Fruit fly (Drosophila melanogaster) whole organism, embryonic: ENCODE results near the gene mRpS10.

Experiments
- B-H1 ChIP-seq: fragments of 200-800 bp; sonication (Bioruptor generic); IDR thresholded peaks from 3 replicates; pipeline ENCODE4 v1.3.6; 2022; ENCODE audit warnings: missing biosample characterization, missing genetic modification characterization
- Bdp1 ChIP-seq: fragments of 200-800 bp; sonication (Bioruptor generic); optimal IDR thresholded peaks from 3 replicates; lab custom pipeline; 2016; ENCODE audit warnings: missing biosample characterization, missing genetic modification characterization
- Bteb2 ChIP-seq: fragments of 200-800 bp; sonication (Bioruptor generic); optimal IDR thresholded peaks from 2 replicates; lab custom pipeline; 2016; ENCODE audit warnings: missing biosample characterization, missing genetic modification characterization
- CG12219 ChIP-seq: fragments of 200-800 bp; sonication (Bioruptor generic); optimal IDR thresholded peaks from 3 replicates; lab custom pipeline; 2018; ENCODE audit warnings: missing biosample characterization, mild to moderate bottlenecking, missing genetic modification characterization
- CG14014 ChIP-seq: fragments of 200-800 bp; sonication (Bioruptor generic); IDR thresholded peaks from 2 replicates; pipeline ENCODE4 v1.3.6; 2022; ENCODE audit warnings: missing biosample characterization, missing genetic modification characterization
- CG17568 ChIP-seq: fragments of 200-800 bp; sonication (Bioruptor generic); optimal IDR thresholded peaks from 2 replicates; lab custom pipeline; 2018; ENCODE audit warnings: missing biosample characterization, mild to moderate bottlenecking, missing genetic modification characterization, moderate library complexity
- CG17612 ChIP-seq: fragments of 200-800 bp; sonication (Bioruptor generic); IDR thresholded peaks from 2 replicates; pipeline ENCODE4 v1.3.6; 2022; ENCODE audit warnings: missing biosample characterization, missing genetic modification characterization
- CG17912 ChIP-seq: fragments of 200-800 bp; sonication (Bioruptor generic); optimal IDR thresholded peaks from 2 replicates; lab custom pipeline; 2018; ENCODE audit warnings: missing biosample characterization, mild to moderate bottlenecking, missing genetic modification characterization
- CG30403 ChIP-seq: fragments of 200-800 bp; sonication (Bioruptor generic); optimal IDR thresholded peaks from 3 replicates; lab custom pipeline; 2016; ENCODE audit warnings: missing biosample characterization, missing genetic modification characterization
- CG3065 ChIP-seq: fragments of 200-800 bp; sonication (Bioruptor generic); optimal IDR thresholded peaks from 2 replicates; lab custom pipeline; 2016; ENCODE audit warnings: missing biosample characterization, missing genetic modification characterization
- CG32772 ChIP-seq: fragments of 200-800 bp; sonication (Bioruptor generic); IDR thresholded peaks from 2 replicates; pipeline ENCODE4 v1.3.6; 2022; ENCODE audit warnings: missing biosample characterization, missing genetic modification characterization
- CG3838 ChIP-seq: fragments of 200-800 bp; sonication (Bioruptor generic); optimal IDR thresholded peaks from 3 replicates; lab custom pipeline; 2016; ENCODE audit warnings: missing biosample characterization, missing genetic modification characterization
- CG5245 ChIP-seq: fragments of 200-800 bp; sonication (Bioruptor generic); optimal IDR thresholded peaks from 3 replicates; lab custom pipeline; 2016; ENCODE audit warnings: missing biosample characterization, missing genetic modification characterization
- CG7271 ChIP-seq: fragments of 200-800 bp; sonication (Bioruptor generic); optimal IDR thresholded peaks from 2 replicates; lab custom pipeline; 2018; ENCODE audit warnings: missing biosample characterization, mild to moderate bottlenecking, missing genetic modification characterization, moderate library complexity
- CG7556 ChIP-seq: fragments of 200-800 bp; sonication (Bioruptor generic); optimal IDR thresholded peaks from 2 replicates; lab custom pipeline; 2017; ENCODE audit warnings: missing biosample characterization, mild to moderate bottlenecking, missing genetic modification characterization
- CG7928 ChIP-seq: fragments of 200-800 bp; sonication (Bioruptor generic); optimal IDR thresholded peaks from 2 replicates; lab custom pipeline; 2017; ENCODE audit warnings: missing biosample characterization, mild to moderate bottlenecking, missing genetic modification characterization
- CG8478 ChIP-seq: fragments of >200 bp; optimal IDR thresholded peaks from 2 replicates; lab custom pipeline; 2018
- D ChIP-seq, 2 experiments: fragments of 200-800 bp in 1 of 2; fragments of >200 bp in 1 of 2; sonication (Bioruptor generic) in 1 of 2; optimal IDR thresholded peaks; 2 replicates in 1 of 2; 3 replicates in 1 of 2; lab custom pipeline; 2017; ENCODE audit warnings: mild to moderate bottlenecking in 1 of 2, missing biosample characterization in 1 of 2, missing genetic modification characterization in 1 of 2, missing genetic modification reagents in 1 of 2
- Dbx ChIP-seq: fragments of 200-800 bp; sonication (Bioruptor generic); IDR thresholded peaks from 3 replicates; pipeline ENCODE4 v1.3.6; 2022; ENCODE audit warnings: missing biosample characterization, missing genetic modification characterization
- Dip2 ChIP-seq: fragments of 200-800 bp; sonication (Bioruptor generic); IDR thresholded peaks from 2 replicates; pipeline ENCODE4 v1.3.6; 2022; ENCODE audit warnings: missing biosample characterization, missing genetic modification characterization
- Gsc ChIP-seq: fragments of 200-800 bp; sonication (Bioruptor generic); IDR thresholded peaks from 2 replicates; pipeline ENCODE4 v1.3.6; 2022; ENCODE audit warnings: missing biosample characterization, missing genetic modification characterization
- H2.0 ChIP-seq: fragments of 200-800 bp; sonication (Bioruptor generic); IDR thresholded peaks from 2 replicates; pipeline ENCODE4 v1.3.6; 2022; ENCODE audit warnings: missing biosample characterization, missing genetic modification characterization
- Hey ChIP-seq: fragments of 200-800 bp; sonication (Bioruptor generic); optimal IDR thresholded peaks from 3 replicates; lab custom pipeline; 2018; ENCODE audit warnings: missing biosample characterization, mild to moderate bottlenecking, missing genetic modification characterization
- Hmx ChIP-seq: fragments of 200-800 bp; sonication (Bioruptor generic); optimal IDR thresholded peaks from 2 replicates; lab custom pipeline; 2016; ENCODE audit warnings: missing biosample characterization, missing genetic modification characterization
- Hr78 ChIP-seq, 2 experiments: fragments of 200-800 bp in 1 of 2; fragments of >200 bp in 1 of 2; sonication (Bioruptor generic) in 1 of 2; optimal IDR thresholded peaks; 2 replicates each; lab custom pipeline; 2017 to 2019; ENCODE audit warnings: missing biosample characterization in 2 of 2, missing genetic modification characterization in 2 of 2, mild to moderate bottlenecking in 1 of 2, moderate library complexity in 1 of 2
- Oaz ChIP-seq: fragments of 200-800 bp; sonication (Bioruptor generic); IDR thresholded peaks from 2 replicates; pipeline ENCODE4 v1.3.6; 2022; ENCODE audit warnings: missing biosample characterization, missing genetic modification characterization
- Sin3A ChIP-seq: fragments of >200 bp; optimal IDR thresholded peaks from 2 replicates; lab custom pipeline; 2018
- Ssrp ChIP-seq: fragments of 200-800 bp; sonication (Bioruptor generic); optimal IDR thresholded peaks from 2 replicates; lab custom pipeline; 2018; ENCODE audit warnings: missing biosample characterization, mild to moderate bottlenecking, missing genetic modification characterization, moderate library complexity
- ab ChIP-seq: fragments of 200-800 bp; sonication (Bioruptor generic); optimal IDR thresholded peaks from 2 replicates; lab custom pipeline; 2016; ENCODE audit warnings: missing biosample characterization, missing genetic modification characterization
- crol ChIP-seq: fragments of 200-800 bp; sonication (Bioruptor generic); IDR thresholded peaks from 2 replicates; pipeline ENCODE4 v1.3.6; 2022; ENCODE audit warnings: missing biosample characterization, missing genetic modification characterization
- danr ChIP-seq: fragments of 200-800 bp; sonication (Bioruptor generic); IDR thresholded peaks from 2 replicates; pipeline ENCODE4 v1.3.6; 2022; ENCODE audit warnings: missing biosample characterization, missing genetic modification characterization
- dmrt99B ChIP-seq: fragments of 200-800 bp; sonication (Bioruptor generic); optimal IDR thresholded peaks from 2 replicates; lab custom pipeline; 2018; ENCODE audit warnings: missing biosample characterization, mild to moderate bottlenecking, missing genetic modification characterization, moderate library complexity
- eve ChIP-seq, 2 experiments: fragments of >200 bp; optimal IDR thresholded peaks; 2 replicates each; lab custom pipeline; 2017; ENCODE audit warnings: missing biosample characterization in 2 of 2, missing genetic modification characterization in 2 of 2
- ewg ChIP-seq: fragments of 200-800 bp; sonication (Bioruptor generic); optimal IDR thresholded peaks from 3 replicates; lab custom pipeline; 2017; ENCODE audit warnings: mild to moderate bottlenecking, missing biosample characterization, missing genetic modification reagents, missing genetic modification characterization
- gsb ChIP-seq: fragments of 200-800 bp; sonication (Bioruptor generic); IDR thresholded peaks from 2 replicates; pipeline ENCODE4 v1.3.6; 2022; ENCODE audit warnings: missing biosample characterization, missing genetic modification characterization
- gt ChIP-seq: fragments of 200-800 bp; sonication (Bioruptor generic); IDR thresholded peaks from 2 replicates; pipeline ENCODE4 v1.3.6; 2022; ENCODE audit warnings: missing biosample characterization, missing genetic modification characterization
- mld ChIP-seq: fragments of 200-800 bp; sonication (Bioruptor generic); IDR thresholded peaks from 3 replicates; pipeline ENCODE4 v1.3.6; 2022; ENCODE audit warnings: missing biosample characterization, missing genetic modification characterization; ENCODE audit not compliant: partially characterized antibody
- nau ChIP-seq: fragments of 200-800 bp; sonication (Bioruptor generic); optimal IDR thresholded peaks from 3 replicates; lab custom pipeline; 2017; ENCODE audit warnings: missing biosample characterization, mild to moderate bottlenecking, missing genetic modification characterization, missing genetic modification reagents
- pita ChIP-seq: fragments of 200-800 bp; sonication (Bioruptor generic); optimal IDR thresholded peaks from 2 replicates; lab custom pipeline; 2017; ENCODE audit warnings: missing biosample characterization, mild to moderate bottlenecking, missing genetic modification characterization
- slp2 ChIP-seq: fragments of 200-800 bp; sonication (Bioruptor generic); optimal IDR thresholded peaks from 2 replicates; lab custom pipeline; 2016; ENCODE audit warnings: missing biosample characterization, missing genetic modification characterization
- tap ChIP-seq: fragments of 200-800 bp; optimal IDR thresholded peaks from 3 replicates; lab custom pipeline; 2019; ENCODE audit warnings: missing biosample characterization, mild to moderate bottlenecking, missing genetic modification characterization, moderate library complexity
- trh ChIP-seq: fragments of 200-800 bp; sonication (Bioruptor generic); optimal IDR thresholded peaks from 2 replicates; lab custom pipeline; 2016; ENCODE audit warnings: missing biosample characterization, missing genetic modification characterization
- usp ChIP-seq: fragments of >200 bp; optimal IDR thresholded peaks from 2 replicates; lab custom pipeline; 2017; ENCODE audit warnings: missing biosample characterization, missing genetic modification characterization
- wek ChIP-seq: fragments of 200-800 bp; sonication (Bioruptor generic); optimal IDR thresholded peaks from 3 replicates; lab custom pipeline; 2018; ENCODE audit warnings: missing biosample characterization, mild to moderate bottlenecking, missing genetic modification characterization, moderate library complexity
- yki ChIP-seq: fragments of >200 bp; optimal IDR thresholded peaks from 3 replicates; lab custom pipeline; 2018
- zfh1 ChIP-seq: fragments of 200-800 bp; sonication (Bioruptor generic); IDR thresholded peaks from 3 replicates; pipeline ENCODE4 v1.3.6; 2022; ENCODE audit warnings: missing biosample characterization, missing genetic modification characterization

mRpS10 gene

DNA sequence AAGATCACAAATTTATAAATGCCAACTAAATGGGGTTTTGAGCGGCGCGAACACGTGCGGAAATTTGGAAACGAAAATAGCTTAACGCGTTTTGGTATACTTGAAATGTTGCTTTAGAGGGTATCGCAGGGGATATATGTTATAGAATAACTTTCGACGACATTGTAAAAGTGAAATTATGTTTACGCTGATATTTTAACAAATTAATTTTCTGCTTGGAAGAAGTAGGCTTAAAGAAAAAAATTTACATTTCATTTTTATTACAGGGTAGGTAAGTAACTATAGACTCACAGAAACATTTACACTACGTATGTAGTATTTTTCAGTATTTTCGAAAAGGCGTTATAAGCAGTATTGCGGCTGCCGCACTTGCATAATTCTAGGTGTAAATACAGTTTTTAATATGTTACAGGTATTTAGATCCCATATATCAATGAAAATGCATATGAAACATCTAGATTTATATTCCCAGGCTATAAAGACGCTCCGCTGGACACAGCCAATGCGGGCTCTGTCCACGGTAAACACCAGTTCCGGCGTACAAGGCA is at the start of gene mRpS10, which contains the start of gene Art3 (continued):
- TF ChIP-seq Bteb2 (GFP tag; lab: Kevin White, UChicago) (peak; percentile 100), Hmx (GFP tag; lab: Kevin White, UChicago) (peak; percentile 99), CG32772 (peak; percentile 100), gsb (GFP tag; lab: Robert Waterston, UW) (peak; percentile 100), CG30403 (peak; percentile 100), CG12219 (GFP tag; lab: Kevin White, UChicago) (peak; percentile 100), usp (GFP tag; lab: Kevin White, UChicago) (no peak), Dip2 (GFP tag; lab: Robert Waterston, UW) (peak; percentile 84), gt (GFP tag; lab: Robert Waterston, UW) (peak; percentile 100), CG3065 (GFP tag; lab: Kevin White, UChicago) (peak; percentile 100), CG3838 (peak; percentile 99), B-H1 (peak; percentile 100), ab (peak; percentile 98), nau (GFP tag; lab: Kevin White, UChicago) (no peak), CG17612 (GFP tag; lab: Robert Waterston, UW) (peak; percentile 100), CG17912 (GFP tag; lab: Kevin White, UChicago) (peak; percentile 100), Bdp1 (GFP tag; lab: Kevin White, UChicago) (peak; percentile 96), Ssrp (tag; lab: Kevin White, UChicago) (peak; percentile 100), CG7556 (GFP tag; lab: Kevin White, UChicago) (peak; percentile 100), CG5245 (GFP tag; lab: Kevin White, UChicago) (peak; percentile 100), slp2 (GFP tag; lab: Kevin White, UChicago) (peak; percentile 100), Hr78 (GFP tag; optimal IDR thresholded peaks at IDR 0.05; lab: Kevin White, UChicago) (peak in 1 of 2 experiments; percentile 98), CG14014 (GFP tag; lab: Robert Waterston, UW) (peak; percentile 100), mld (GFP tag; lab: Robert Waterston, UW) (no peak), zfh1 (GFP tag; lab: Robert Waterston, UW) (peak; percentile 100), CG17568 (no peak), Oaz (peak; percentile 100), crol (GFP tag; lab: Robert Waterston, UW) (peak; percentile 93), danr (GFP tag; lab: Robert Waterston, UW) (peak; percentile 100), dmrt99B (peak; percentile 100), eve (GFP tag; optimal IDR thresholded peaks at IDR 0.05; lab: Kevin White, UChicago) (peak in 1 of 2 experiments; percentile 97), Sin3A (peak; percentile 20), Hey (tag; lab: Kevin White, UChicago) (peak; percentile 99), H2.0 (GFP tag; lab: Robert Waterston, UW) (peak; percentile 100), trh (GFP tag; lab: Kevin White, UChicago) (peak; percentile 100)

DNA sequence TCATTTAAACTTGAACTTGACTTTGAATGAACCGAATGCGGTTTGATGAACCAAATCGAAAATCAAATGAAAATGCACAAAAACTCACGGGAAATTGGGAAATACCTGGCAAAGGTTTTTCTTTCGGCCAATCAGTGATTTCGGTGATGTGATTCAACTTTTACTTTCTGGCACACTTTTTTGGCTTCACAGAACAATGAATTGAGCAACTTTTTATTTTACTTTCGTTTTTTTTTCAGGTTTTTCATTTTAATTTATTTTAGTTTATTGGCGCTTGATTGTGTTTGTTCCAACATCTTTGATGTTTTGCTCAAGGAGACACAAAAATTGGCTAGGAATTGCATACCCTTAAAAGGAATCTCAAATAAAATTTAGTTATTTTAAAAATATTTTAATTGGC is 48.0 kb upstream of the mRpS10 start, which contains the start of gene Mf:
Mf (minus strand) TSS at position 44 of the 400 bp plus-strand sequence.
- TF ChIP-seq D (optimal IDR thresholded peaks at IDR 0.05; lab: Kevin White, UChicago) (no peak), D (GFP tag; optimal IDR thresholded peaks at IDR 0.05; lab: Kevin White, UChicago) (no peak), CG7271 (no peak), yki (lab: Kevin White, UChicago) (no peak), tap (tag; lab: Kevin White, UChicago) (no peak), wek (GFP tag; lab: Kevin White, UChicago) (no peak), ewg (no peak), CG7928 (GFP tag; lab: Kevin White, UChicago) (no peak), Dbx (no peak), Gsc (GFP tag; lab: Robert Waterston, UW) (no peak), CG8478 (lab: Kevin White, UChicago) (no peak), pita (GFP tag; lab: Kevin White, UChicago) (no peak), CG5245 (GFP tag; lab: Kevin White, UChicago) (no peak)
- TF ChIP-seq, all 482 proteins: peak for 0
